Worm (Caenorhabditis elegans): ENCODE results near the gene best-21.
"Not testable (repeated sequence)": the region's sequence is repeated elsewhere in the genome, so short reads cannot be mapped to it uniquely, and the experiment has no call there.

DNA sequence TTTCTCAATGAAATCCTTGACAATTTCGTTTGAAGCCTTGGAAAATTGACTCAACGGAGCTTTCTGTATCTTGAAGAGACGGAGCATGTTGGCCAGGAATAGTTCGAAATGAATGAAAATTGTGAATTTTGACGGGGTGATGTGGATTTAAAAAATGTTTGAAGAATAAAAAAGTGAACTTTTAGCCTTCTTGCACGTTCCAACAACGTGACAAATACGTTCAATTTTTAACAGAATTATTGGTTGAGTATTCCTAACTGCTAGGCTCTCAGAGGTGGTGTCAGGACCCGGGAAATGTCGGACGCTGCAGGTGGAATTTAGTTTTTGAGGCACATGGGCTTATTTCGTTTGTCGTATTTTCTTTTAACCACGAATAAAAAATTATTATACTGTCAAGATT is 9.3 kb downstream of the best-21 start, which contains the start of gene Y73F8A.12:
- not testable (repeated sequence) for TF ChIP-seq aly-2 (tag; optimal IDR thresholded peaks at IDR 0.05); unc-62 (GFP tag; optimal IDR thresholded peaks at IDR 0.05); nhr-11 (tag; optimal IDR thresholded peaks at IDR 0.05); ama-1 (optimal IDR thresholded peaks at IDR 0.05)

Measured in whole organism, L3 larva.